Fruit fly (Drosophila melanogaster) Kc167 (cell line): Measurements from ENCODE around the gene mmd.

Experiments
- Myc ChIP-seq: fragments of >200 bp; optimal IDR thresholded peaks from 2 replicates; lab custom pipeline; 2017; ENCODE audit warnings: missing external identifiers
- Sin3A ChIP-seq: fragments of >200 bp; optimal IDR thresholded peaks from 2 replicates; lab custom pipeline; 2018; ENCODE audit warnings: missing external identifiers
- h ChIP-seq: fragments of >200 bp; optimal IDR thresholded peaks from 3 replicates; lab custom pipeline; 2018; ENCODE audit warnings: missing external identifiers
- insv ChIP-seq: fragments of >200 bp; optimal IDR thresholded peaks from 3 replicates; lab custom pipeline; 2018; ENCODE audit warnings: missing external identifiers
- psq ChIP-seq: fragments of >200 bp; optimal IDR thresholded peaks from 2 replicates; lab custom pipeline; 2017; ENCODE audit warnings: missing external identifiers
- ttk ChIP-seq: sonication (Bioruptor generic); optimal IDR thresholded peaks from 2 replicates; lab custom pipeline; 2017; ENCODE audit warnings: missing external identifiers

mmd gene

DNA sequence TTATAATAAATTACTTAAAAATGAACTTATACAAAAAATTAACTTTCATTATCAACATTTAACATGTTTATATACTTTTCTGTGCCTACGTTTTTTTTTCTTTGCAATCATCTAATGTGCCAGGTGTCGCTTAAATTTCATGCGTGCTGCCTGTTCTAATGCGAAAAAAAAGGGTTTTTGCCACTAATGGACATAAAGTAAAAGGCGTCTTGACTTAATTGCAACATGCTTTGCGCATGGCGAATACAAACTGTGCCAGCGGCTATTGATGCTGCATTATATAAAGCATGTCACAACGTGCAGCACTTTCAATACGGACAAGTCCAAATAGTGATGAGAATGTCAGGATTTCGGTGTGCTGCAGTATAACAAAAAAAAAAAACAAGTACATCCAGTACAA, 51.3 kb downstream of the mmd start, which contains the start of gene CG8916:
Gene CG8916 (plus strand): TSS at position 301 of the 400 bp plus-strand sequence.
- TF ChIP-seq insv = no peak

DNA sequence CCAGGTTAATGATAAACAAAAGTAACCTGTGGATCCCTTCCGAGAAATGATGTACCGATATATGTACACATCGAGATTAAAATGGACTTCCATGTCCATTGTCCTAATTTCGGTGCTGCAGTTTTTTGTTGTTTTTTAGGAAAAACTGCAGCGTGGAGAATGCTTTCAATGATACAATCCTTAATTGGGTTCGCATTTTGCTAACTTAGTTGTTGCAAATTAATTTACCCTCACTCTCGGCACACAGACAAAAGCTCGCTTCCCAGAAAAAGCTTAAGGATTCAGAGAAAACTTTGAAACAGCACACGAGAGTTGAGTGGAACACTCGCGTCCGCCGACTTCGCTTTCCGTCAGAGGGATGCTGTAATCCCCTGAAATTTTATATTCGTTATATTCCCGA, 62.4 kb downstream of the mmd start, which contains the start of gene Lrp4:
Gene Lrp4 (plus strand): TSS at position 301 of the 400 bp plus-strand sequence.
- TF ChIP-seq Sin3A (lab: Kevin White, UChicago) = no peak
- no peak for TF ChIP-seq ttk
- no peak for TF ChIP-seq insv
- no peak for TF ChIP-seq Myc
- TF ChIP-seq psq = no peak
- TF ChIP-seq h (lab: Kevin White, UChicago) = no peak

DNA sequence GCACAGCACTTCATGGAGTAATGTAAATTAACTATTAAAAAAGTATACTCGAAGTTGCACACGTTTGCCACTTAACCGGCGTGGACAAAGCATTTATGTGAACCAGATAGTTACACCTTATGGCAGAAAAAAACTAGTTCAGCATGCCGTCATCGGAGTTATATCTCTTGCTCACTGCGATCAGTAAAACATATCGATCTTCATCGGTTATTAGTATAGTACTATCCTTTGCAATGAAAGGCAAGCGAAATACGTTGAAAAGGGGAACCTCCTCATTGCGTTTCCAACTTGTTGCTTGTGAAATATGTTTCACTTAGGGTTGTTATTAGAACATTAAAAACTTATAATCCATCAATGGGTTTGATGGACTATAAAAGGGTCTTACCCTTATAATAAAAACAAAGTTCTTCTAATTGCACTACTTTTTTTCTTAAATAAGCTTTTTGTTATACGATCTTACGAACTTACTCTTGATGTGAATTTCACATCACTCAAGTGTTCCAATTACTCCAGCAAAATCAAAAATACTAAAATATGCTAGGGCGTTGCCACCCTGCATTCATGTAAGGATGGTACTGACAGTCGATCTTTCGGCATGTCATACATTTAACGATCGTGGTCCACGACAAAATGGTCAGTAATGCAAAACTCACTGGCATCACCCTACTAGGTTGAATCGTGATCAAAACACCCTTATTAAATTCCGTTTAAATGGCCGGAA, 63.2 kb downstream of the mmd start, which contains the start of gene CycD:
Gene CycD (minus strand): TSS at position 113 of the 721 bp plus-strand sequence.
- TF ChIP-seq ttk = no peak
- TF ChIP-seq Sin3A (lab: Kevin White, UChicago) = no peak
- TF ChIP-seq insv = no peak
- no peak for TF ChIP-seq Myc
- TF ChIP-seq psq = no peak
- no peak for TF ChIP-seq h (lab: Kevin White, UChicago)
